Fruit fly (Drosophila melanogaster) whole organism, prepupa: ENCODE results near the gene Bug22.
A peak's percentile ranks its signal among the peaks of the same experiment; 100 is the strongest.

Experiments
- Blimp-1 ChIP-seq: fragments of 200-800 bp; sonication (Bioruptor generic); optimal IDR thresholded peaks from 3 replicates; lab custom pipeline; 2017; ENCODE audit warnings: missing biosample characterization, missing genetic modification characterization, mild to moderate bottlenecking, moderate library complexity, missing genetic modification reagents
- CG10631 ChIP-seq: fragments of 200-800 bp; sonication (Bioruptor generic); optimal IDR thresholded peaks from 2 replicates; lab custom pipeline; 2016; ENCODE audit warnings: missing biosample characterization, missing genetic modification characterization
- CG11762 ChIP-seq: fragments of 200-800 bp; sonication (Bioruptor generic); optimal IDR thresholded peaks from 3 replicates; lab custom pipeline; 2016; ENCODE audit warnings: missing biosample characterization, missing genetic modification characterization; ENCODE audit not compliant: insufficient read depth
- CG15336 ChIP-seq: fragments of 200-800 bp; sonication (Bioruptor generic); IDR thresholded peaks from 2 replicates; pipeline ENCODE4 v1.3.6; 2022; ENCODE audit warnings: missing biosample characterization, missing genetic modification characterization
- CG1621 ChIP-seq: fragments of 200-800 bp; sonication (Bioruptor generic); optimal IDR thresholded peaks from 3 replicates; lab custom pipeline; 2018; ENCODE audit warnings: missing biosample characterization, mild to moderate bottlenecking, missing genetic modification characterization
- CG3032 ChIP-seq: fragments of 200-800 bp; optimal IDR thresholded peaks from 2 replicates; lab custom pipeline; 2019; ENCODE audit warnings: missing biosample characterization, mild to moderate bottlenecking, missing genetic modification characterization, moderate library complexity
- CG31627 ChIP-seq: fragments of 200-800 bp; sonication (Bioruptor generic); optimal IDR thresholded peaks from 3 replicates; lab custom pipeline; 2016; ENCODE audit warnings: missing biosample characterization, missing genetic modification characterization
- CG32006 ChIP-seq: fragments of 200-800 bp; sonication (Bioruptor generic); optimal IDR thresholded peaks from 3 replicates; lab custom pipeline; 2017; ENCODE audit warnings: missing biosample characterization, mild to moderate bottlenecking, missing genetic modification characterization
- CG6163 ChIP-seq: fragments of 200-800 bp; sonication (Bioruptor generic); IDR thresholded peaks from 3 replicates; pipeline ENCODE4 v1.3.6; 2022; ENCODE audit warnings: missing biosample characterization, missing genetic modification characterization
- CG6792 ChIP-seq: fragments of 200-800 bp; sonication (Bioruptor generic); optimal IDR thresholded peaks from 3 replicates; lab custom pipeline; 2016; ENCODE audit warnings: missing biosample characterization, missing genetic modification characterization
- CG6854 ChIP-seq: fragments of 200-800 bp; sonication (Bioruptor generic); optimal IDR thresholded peaks from 2 replicates; lab custom pipeline; 2017; ENCODE audit warnings: missing biosample characterization, mild to moderate bottlenecking, missing genetic modification characterization
- CG8119 ChIP-seq: fragments of 200-800 bp; sonication (Bioruptor generic); IDR thresholded peaks from 3 replicates; pipeline ENCODE4 v1.3.6; 2022; ENCODE audit warnings: missing biosample characterization, missing genetic modification characterization
- CG8319 ChIP-seq: fragments of 200-800 bp; sonication (Bioruptor generic); optimal IDR thresholded peaks from 3 replicates; lab custom pipeline; 2016; ENCODE audit warnings: missing biosample characterization, missing genetic modification characterization
- CG8632 ChIP-seq: fragments of 200-800 bp; sonication (Bioruptor generic); optimal IDR thresholded peaks from 3 replicates; lab custom pipeline; 2016; ENCODE audit warnings: missing biosample characterization, missing genetic modification characterization
- CG9139 ChIP-seq: fragments of 200-800 bp; sonication (Bioruptor generic); optimal IDR thresholded peaks from 3 replicates; lab custom pipeline; 2017; ENCODE audit warnings: missing biosample characterization, mild to moderate bottlenecking, missing genetic modification characterization
- Eip78C ChIP-seq: fragments of 200-800 bp; sonication (Bioruptor generic); peaks from one replicate; lab custom pipeline; 2016; ENCODE audit warnings: missing biosample characterization, missing genetic modification characterization
- Ets96B ChIP-seq: fragments of 200-800 bp; optimal IDR thresholded peaks from 2 replicates; lab custom pipeline; 2019; ENCODE audit warnings: missing biosample characterization, mild to moderate bottlenecking, missing genetic modification characterization, moderate library complexity
- Gug ChIP-seq: fragments of 200-800 bp; sonication (Bioruptor generic); IDR thresholded peaks from 2 replicates; pipeline ENCODE4 v1.3.6; 2022; ENCODE audit warnings: missing biosample characterization, missing genetic modification characterization
- Hr39 ChIP-seq: fragments of 200-800 bp; sonication (Bioruptor generic); optimal IDR thresholded peaks from 2 replicates; lab custom pipeline; 2016; ENCODE audit warnings: missing biosample characterization, missing genetic modification characterization
- Hr4 ChIP-seq: fragments of 200-800 bp; sonication (Bioruptor generic); optimal IDR thresholded peaks from 3 replicates; lab custom pipeline; 2016; ENCODE audit warnings: missing biosample characterization, missing genetic modification characterization
- Lpt ChIP-seq: fragments of 200-800 bp; sonication (Bioruptor generic); optimal IDR thresholded peaks from 3 replicates; lab custom pipeline; 2016; ENCODE audit warnings: missing biosample characterization, missing genetic modification characterization
- OdsH ChIP-seq: fragments of 200-800 bp; sonication (Bioruptor generic); optimal IDR thresholded peaks from 3 replicates; lab custom pipeline; 2016; ENCODE audit warnings: missing biosample characterization, missing genetic modification characterization
- Sox102F ChIP-seq: fragments of 200-800 bp; sonication (Bioruptor generic); optimal IDR thresholded peaks from 2 replicates; lab custom pipeline; 2016; ENCODE audit warnings: missing biosample characterization, mild to moderate bottlenecking, missing genetic modification characterization
- Sox14 ChIP-seq: fragments of 200-800 bp; sonication (Bioruptor generic); optimal IDR thresholded peaks from 3 replicates; lab custom pipeline; 2016; ENCODE audit warnings: missing biosample characterization, missing genetic modification characterization
- Sox15 ChIP-seq: fragments of 200-800 bp; sonication (Bioruptor generic); optimal IDR thresholded peaks from 3 replicates; lab custom pipeline; 2016; ENCODE audit warnings: missing biosample characterization, missing genetic modification characterization
- acj6 ChIP-seq: fragments of 200-800 bp; sonication (Bioruptor generic); optimal IDR thresholded peaks from 3 replicates; lab custom pipeline; 2016; ENCODE audit warnings: missing biosample characterization, missing genetic modification characterization
- cyc ChIP-seq: fragments of 200-800 bp; sonication (Bioruptor generic); optimal IDR thresholded peaks from 3 replicates; lab custom pipeline; 2016; ENCODE audit warnings: missing biosample characterization, missing genetic modification characterization
- eg ChIP-seq: fragments of 200-800 bp; sonication (Bioruptor generic); IDR thresholded peaks from 3 replicates; pipeline ENCODE4 v1.3.6; 2022; ENCODE audit warnings: missing biosample characterization, missing genetic modification characterization
- esn ChIP-seq: fragments of 200-800 bp; sonication (Bioruptor generic); optimal IDR thresholded peaks from 2 replicates; lab custom pipeline; 2016; ENCODE audit warnings: missing biosample characterization, mild to moderate bottlenecking, missing genetic modification characterization, moderate library complexity
- fd85E ChIP-seq: fragments of 200-800 bp; sonication (Bioruptor generic); optimal IDR thresholded peaks from 3 replicates; lab custom pipeline; 2016; ENCODE audit warnings: missing biosample characterization, missing genetic modification characterization
- fkh ChIP-seq: fragments of 200-800 bp; sonication (Bioruptor generic); optimal IDR thresholded peaks from 3 replicates; lab custom pipeline; 2017; ENCODE audit warnings: missing biosample characterization, mild to moderate bottlenecking, missing genetic modification characterization, moderate library complexity
- lz ChIP-seq: fragments of 200-800 bp; sonication (Bioruptor generic); optimal IDR thresholded peaks from 3 replicates; lab custom pipeline; 2016; ENCODE audit warnings: missing biosample characterization, missing genetic modification characterization
- pdm3 ChIP-seq: fragments of 200-800 bp; sonication (Bioruptor generic); optimal IDR thresholded peaks from 3 replicates; lab custom pipeline; 2016; ENCODE audit warnings: missing biosample characterization, missing genetic modification characterization
- salr ChIP-seq, 2 experiments: fragments of 200-800 bp; sonication (Bioruptor generic); optimal IDR thresholded peaks; 3 replicates each; lab custom pipeline; 2016 to 2018; ENCODE audit warnings: missing biosample characterization in 2 of 2, missing genetic modification characterization in 2 of 2, mild to moderate bottlenecking in 1 of 2
- ss ChIP-seq, 2 experiments: fragments of 200-800 bp; sonication (Bioruptor generic); optimal IDR thresholded peaks; 2 replicates in 1 of 2; 3 replicates in 1 of 2; lab custom pipeline; 2017 to 2018; ENCODE audit warnings: mild to moderate bottlenecking in 2 of 2, missing biosample characterization in 2 of 2, missing genetic modification characterization in 2 of 2, moderate library complexity in 1 of 2
- svp ChIP-seq: fragments of 200-800 bp; sonication (Bioruptor generic); peaks from one replicate; lab custom pipeline; 2016; ENCODE audit warnings: missing biosample characterization, missing genetic modification characterization
- topi ChIP-seq: fragments of 200-800 bp; sonication (Bioruptor generic); optimal IDR thresholded peaks from 3 replicates; lab custom pipeline; 2016; ENCODE audit warnings: missing biosample characterization, missing genetic modification characterization

The Bug22 gene

DNA sequence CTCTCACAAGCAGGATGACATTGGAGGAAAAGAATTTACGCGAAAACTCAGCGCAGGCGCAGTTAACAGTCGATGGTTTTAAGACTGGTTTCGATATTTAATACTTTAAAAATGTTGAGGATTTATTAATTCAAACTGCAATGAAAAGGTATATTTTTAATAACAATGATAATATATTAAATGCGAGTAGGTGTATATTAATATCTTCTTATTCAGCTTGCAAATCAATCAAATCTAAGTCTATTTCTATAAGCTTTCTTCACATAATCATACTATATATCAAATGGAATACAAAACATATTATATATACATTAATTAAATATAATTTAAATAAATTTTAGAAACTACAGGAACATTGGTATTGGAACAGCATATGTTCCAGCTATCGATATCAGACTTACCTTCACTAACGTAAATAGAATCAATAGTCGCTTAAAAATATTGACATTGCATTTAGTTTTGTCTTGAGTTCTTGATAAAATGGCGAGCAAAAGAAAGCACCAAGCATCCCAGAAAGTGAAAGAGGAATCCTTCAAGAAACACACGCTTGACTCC, 5.0 kb upstream of the Bug22 start, which contains the start of the genes TBC1D16 and holn1:
TBC1D16 (minus strand) TSS at position 51 of the 555 bp plus-strand sequence.
holn1 (plus strand) TSS at position 390 of the 555 bp plus-strand sequence.
- TF ChIP-seq salr (GFP tag; optimal IDR thresholded peaks at IDR 0.05; lab: Kevin White, UChicago) (no peak), fkh (GFP tag; lab: Kevin White, UChicago) (peak; percentile 96)

DNA sequence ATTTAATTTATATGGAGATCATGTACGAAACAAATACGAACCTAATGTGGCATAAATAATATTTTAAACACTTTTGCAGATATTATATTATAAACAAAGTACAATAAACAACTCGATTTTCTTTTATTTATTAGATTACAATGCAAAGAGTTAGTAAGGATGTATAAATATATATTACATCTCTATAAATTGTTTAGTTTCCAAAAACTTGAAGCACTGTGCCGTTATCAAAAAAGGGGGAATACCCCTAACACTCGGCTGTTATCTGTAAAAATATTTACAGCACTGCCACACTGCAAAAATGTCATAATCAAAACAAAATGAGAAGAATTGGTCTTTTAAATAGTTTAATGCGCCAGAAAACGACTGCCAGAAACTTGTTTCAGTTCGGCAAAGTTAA, 2.2 kb downstream of the Bug22 start, which contains the start of gene CG5188:
CG5188 (plus strand) TSS at position 302 of the 400 bp plus-strand sequence.
- TF ChIP-seq topi (GFP tag; lab: Kevin White, UChicago) (peak; percentile 45), cyc (GFP tag; lab: Kevin White, UChicago) (peak; percentile 23), Lpt (peak; percentile 4), Hr4 (no peak), Sox14 (GFP tag; lab: Kevin White, UChicago) (peak; percentile 22), CG6163 (peak; percentile 31; the same call in 1 of the 3 replicates), pdm3 (GFP tag; lab: Kevin White, UChicago) (no peak), CG31627 (GFP tag; lab: Kevin White, UChicago) (peak; percentile 16), Ets96B (peak; percentile 49), CG11762 (GFP tag; lab: Kevin White, UChicago) (peak; percentile 35), lz (GFP tag; lab: Kevin White, UChicago) (peak; percentile 65), esn (GFP tag; lab: Kevin White, UChicago) (peak; percentile 64), Sox15 (peak; percentile 7), fd85E (no peak), ss (GFP tag; optimal IDR thresholded peaks at IDR 0.05; lab: Kevin White, UChicago) (peak in 1 of 2 experiments; percentile 1), Sox102F (no peak), CG15336 (GFP tag; lab: Robert Waterston, UW) (peak; percentile 69), Eip78C (peak; percentile 82), CG8319 (GFP tag; lab: Kevin White, UChicago) (no peak), CG6792 (GFP tag; lab: Kevin White, UChicago) (peak; percentile 35), Hr39 (GFP tag; lab: Kevin White, UChicago) (peak; percentile 15), CG3032 (peak; percentile 52), Gug (GFP tag; lab: Robert Waterston, UW) (0 out of 2 replicates have a peak, but pooled peaks have one; percentile 9), acj6 (GFP tag; lab: Kevin White, UChicago) (peak; percentile 37), OdsH (GFP tag; lab: Kevin White, UChicago) (peak; percentile 51)

DNA sequence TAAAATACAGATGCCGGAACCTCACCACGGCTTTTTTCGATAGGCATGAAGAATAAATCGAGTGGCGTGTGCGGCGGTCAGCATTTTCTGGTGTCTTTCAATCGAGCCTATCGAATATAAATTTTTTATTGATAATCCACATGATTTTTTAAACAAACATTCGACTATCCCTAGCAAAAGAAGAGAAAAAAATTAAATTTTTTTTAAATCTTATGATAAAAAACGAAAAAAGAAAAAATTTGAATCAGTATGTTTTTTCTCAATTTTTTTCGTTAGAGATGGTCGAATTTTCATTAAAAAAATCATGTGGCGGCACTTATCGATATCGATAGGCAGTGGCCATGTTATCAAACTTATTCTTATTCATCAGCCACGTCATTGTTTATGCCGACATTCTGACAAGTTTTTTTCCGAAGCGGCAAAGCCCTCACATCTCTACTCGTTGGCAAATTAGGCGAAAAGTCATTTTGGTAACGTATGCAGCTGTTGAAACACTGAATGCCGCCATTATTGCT, 4.1 kb downstream of the Bug22 start, which contains the start of the genes SmB and KdelR:
SmB (minus strand) TSS at position 94 of the 515 bp plus-strand sequence.
KdelR (plus strand) TSS at position 354 of the 515 bp plus-strand sequence.
- TF ChIP-seq CG1621 (tag; lab: Kevin White, UChicago): peak; percentile 39
- TF ChIP-seq topi (GFP tag; lab: Kevin White, UChicago): no peak
- no peak for TF ChIP-seq CG8632 (GFP tag; lab: Kevin White, UChicago)
- TF ChIP-seq esn (GFP tag; lab: Kevin White, UChicago): peak; percentile 49
- TF ChIP-seq svp (GFP tag; lab: Kevin White, UChicago): no peak
- TF ChIP-seq fkh (GFP tag; lab: Kevin White, UChicago): peak; percentile 81
- TF ChIP-seq CG6854 (GFP tag; lab: Kevin White, UChicago): no peak
- TF ChIP-seq CG9139 (GFP tag; lab: Kevin White, UChicago): no peak
- TF ChIP-seq CG10631 (GFP tag; lab: Kevin White, UChicago): no peak
- peak; percentile 26 for TF ChIP-seq Eip78C
- TF ChIP-seq CG32006 (GFP tag; lab: Kevin White, UChicago): no peak
- no peak for TF ChIP-seq eg
- peak; percentile 34 for TF ChIP-seq lz (GFP tag; lab: Kevin White, UChicago)
- no peak for TF ChIP-seq CG8119 (GFP tag; lab: Robert Waterston, UW)
- peak; percentile 13 for TF ChIP-seq CG3032
- TF ChIP-seq Blimp-1 (GFP tag; lab: Kevin White, UChicago): no peak
